Worm (Caenorhabditis elegans): ENCODE data around the gene F09C8.2.

Gene F09C8.2

ce11 chrX:16133815-16134214 is 13.0 kb downstream of the F09C8.2 start (continued):
- TF ChIP-seq hlh-17 (GFP tag; optimal IDR thresholded peaks at IDR 0.05; ENCODE audit: borderline replicate concordance) (no peak), nhr-90 (tag; optimal IDR thresholded peaks at IDR 0.05; ENCODE audit: poor library complexity) (no peak), pax-3 (tag; optimal IDR thresholded peaks at IDR 0.05) (no peak), fkh-4 (tag; optimal IDR thresholded peaks at IDR 0.05; ENCODE audit: borderline replicate concordance) (no peak), alr-1 (tag; optimal IDR thresholded peaks at IDR 0.05; ENCODE audit: borderline replicate concordance) (no peak), isw-1 (GFP tag; IDR thresholded peaks at IDR 0.05) (no peak), sptf-1 (tag; optimal IDR thresholded peaks at IDR 0.05) (no peak), lsy-2 (tag; optimal IDR thresholded peaks at IDR 0.05) (peak in 1 of 2 experiments; percentile 0), lin-39 (tag; optimal IDR thresholded peaks at IDR 0.05) (no peak), vab-15 (tag; optimal IDR thresholded peaks at IDR 0.05) (no peak), nhr-77 (tag; optimal IDR thresholded peaks at IDR 0.05) (no peak), C16A3.4 (tag; optimal IDR thresholded peaks at IDR 0.05) (no peak), efl-1 (optimal IDR thresholded peaks at IDR 0.05) (peak in 1 of 2 experiments; percentile 16), efl-1 (GFP tag; optimal IDR thresholded peaks at IDR 0.05 in 1 of 2) (peak in 1 of 2 experiments; percentile 40), efl-3 (GFP tag; optimal IDR thresholded peaks at IDR 0.05) (no peak), ceh-82 (tag; optimal IDR thresholded peaks at IDR 0.05) (peak in 1 of 3 experiments; percentile 65), ceh-63 (GFP tag; optimal IDR thresholded peaks at IDR 0.05) (no peak), nhr-11 (tag; optimal IDR thresholded peaks at IDR 0.05) (no peak), irx-1 (tag; optimal IDR thresholded peaks at IDR 0.05) (no peak), nhr-76 (tag; optimal IDR thresholded peaks at IDR 0.05) (no peak), C34B4.2 (tag; optimal IDR thresholded peaks at IDR 0.05) (no peak), lin-15B (tag; optimal IDR thresholded peaks at IDR 0.05) (no peak), ceh-88 (GFP tag; IDR thresholded peaks at IDR 0.05) (no peak), nhr-19 (GFP tag; conservative IDR thresholded peaks at IDR 0.05) (no peak), unc-130 (tag; optimal IDR thresholded peaks at IDR 0.05) (no peak), sox-4 (tag; optimal IDR thresholded peaks at IDR 0.05) (no peak), zag-1 (tag; optimal IDR thresholded peaks at IDR 0.05) (no peak), ets-5 (GFP tag; IDR thresholded peaks at IDR 0.05) (no peak), tlp-1 (tag; optimal IDR thresholded peaks at IDR 0.05) (no peak), zip-4 (GFP tag; optimal IDR thresholded peaks at IDR 0.05) (no peak), ceh-90 (tag; optimal IDR thresholded peaks at IDR 0.05) (no peak)

ce11 chrX:16131044-16131443 is 15.8 kb downstream of the F09C8.2 start:
- TF ChIP-seq egl-27 (tag; optimal IDR thresholded peaks at IDR 0.05) (no peak), nhr-28 (tag; optimal IDR thresholded peaks at IDR 0.05) (no peak), hpl-2 (GFP tag; optimal IDR thresholded peaks at IDR 0.05) (no peak), tbx-2 (tag; optimal IDR thresholded peaks at IDR 0.05) (peak; percentile 71), C04F5.9 (tag; optimal IDR thresholded peaks at IDR 0.05) (no peak), nhr-20 (tag; optimal IDR thresholded peaks at IDR 0.05) (peak; percentile 69), efl-3 (GFP tag; optimal IDR thresholded peaks at IDR 0.05) (no peak), dpl-1 (GFP tag; optimal IDR thresholded peaks at IDR 0.05) (peak in 2 of 3 experiments; percentile 4 to 15), lsy-2 (tag; optimal IDR thresholded peaks at IDR 0.05) (peak; percentile 17 to 41), xbp-1 (tag; optimal IDR thresholded peaks at IDR 0.05) (peak; percentile 19), jun-1 (tag; optimal IDR thresholded peaks at IDR 0.05) (peak; percentile 23), swsn-7 (tag; optimal IDR thresholded peaks at IDR 0.05) (peak; percentile 44), unc-86 (tag; optimal IDR thresholded peaks at IDR 0.05) (no peak), pax-3 (tag; optimal IDR thresholded peaks at IDR 0.05) (peak; percentile 30), nhr-11 (tag; optimal IDR thresholded peaks at IDR 0.05) (peak; percentile 7), mep-1 (tag; optimal IDR thresholded peaks at IDR 0.05) (peak; percentile 22), ama-1 (optimal IDR thresholded peaks at IDR 0.05) (no peak), unc-98 (GFP tag; IDR thresholded peaks at IDR 0.05) (no peak), unc-30 (tag; optimal IDR thresholded peaks at IDR 0.05) (no peak), nhr-12 (tag; optimal IDR thresholded peaks at IDR 0.05) (no peak), mdl-1 (tag; optimal IDR thresholded peaks at IDR 0.05) (peak in 1 of 2 experiments; percentile 91), nhr-76 (tag; optimal IDR thresholded peaks at IDR 0.05) (no peak), Y116A8C.19 (tag; optimal IDR thresholded peaks at IDR 0.05; ENCODE audit: borderline replicate concordance) (no peak), egl-13 (tag; optimal IDR thresholded peaks at IDR 0.05) (no peak), nhr-84 (tag; optimal IDR thresholded peaks at IDR 0.05) (no peak), nhr-19 (GFP tag; conservative IDR thresholded peaks at IDR 0.05) (peak; percentile 41), zag-1 (tag; optimal IDR thresholded peaks at IDR 0.05) (no peak), fkh-10 (GFP tag; optimal IDR thresholded peaks at IDR 0.05) (no peak), ets-5 (GFP tag; IDR thresholded peaks at IDR 0.05) (no peak), nhr-237 (tag; optimal IDR thresholded peaks at IDR 0.05) (no peak), ceh-82 (tag; optimal IDR thresholded peaks at IDR 0.05) (peak in 1 of 3 experiments; percentile 6), nhr-77 (tag; optimal IDR thresholded peaks at IDR 0.05) (peak; percentile 80)

Measured in whole organism, L1 larva.